Fruit fly (Drosophila melanogaster): ENCODE measurements around the gene pnr.

The pnr gene

dm6 chr3R:16038049-16038448 is 12.2 kb downstream of the pnr start:
- no peak for TF ChIP-seq noc (tag; optimal IDR thresholded peaks at IDR 0.05)

DNA sequence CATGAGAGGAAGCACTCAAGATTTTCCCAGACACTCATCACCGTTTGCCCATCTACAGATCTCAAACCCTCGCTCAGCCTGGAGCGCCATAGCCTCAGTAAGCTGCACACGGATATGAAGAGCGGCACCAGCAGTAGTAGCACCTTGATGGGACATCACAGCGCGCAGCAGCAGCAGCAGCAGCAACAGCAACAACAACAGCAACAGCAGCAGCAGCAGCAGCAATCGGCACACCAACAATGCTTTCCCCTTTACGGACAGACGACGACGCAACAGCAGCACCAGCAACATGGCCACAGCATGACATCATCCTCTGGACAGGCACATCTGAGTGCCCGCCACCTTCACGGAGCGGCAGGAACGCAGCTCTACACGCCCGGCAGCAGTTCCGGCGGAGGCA is 13.7 kb downstream of the pnr start:
- no peak for TF ChIP-seq noc (tag; optimal IDR thresholded peaks at IDR 0.05)

- no peak for TF ChIP-seq noc (tag; optimal IDR thresholded peaks at IDR 0.05)
Measured at dm6 chr3R:16040925-16041324, 15.0 kb downstream of the pnr start.

dm6 chr3R:16042137-16042899 is 16.4 kb downstream of the pnr start:
- TF ChIP-seq noc (tag; optimal IDR thresholded peaks at IDR 0.05), result no peak

DNA sequence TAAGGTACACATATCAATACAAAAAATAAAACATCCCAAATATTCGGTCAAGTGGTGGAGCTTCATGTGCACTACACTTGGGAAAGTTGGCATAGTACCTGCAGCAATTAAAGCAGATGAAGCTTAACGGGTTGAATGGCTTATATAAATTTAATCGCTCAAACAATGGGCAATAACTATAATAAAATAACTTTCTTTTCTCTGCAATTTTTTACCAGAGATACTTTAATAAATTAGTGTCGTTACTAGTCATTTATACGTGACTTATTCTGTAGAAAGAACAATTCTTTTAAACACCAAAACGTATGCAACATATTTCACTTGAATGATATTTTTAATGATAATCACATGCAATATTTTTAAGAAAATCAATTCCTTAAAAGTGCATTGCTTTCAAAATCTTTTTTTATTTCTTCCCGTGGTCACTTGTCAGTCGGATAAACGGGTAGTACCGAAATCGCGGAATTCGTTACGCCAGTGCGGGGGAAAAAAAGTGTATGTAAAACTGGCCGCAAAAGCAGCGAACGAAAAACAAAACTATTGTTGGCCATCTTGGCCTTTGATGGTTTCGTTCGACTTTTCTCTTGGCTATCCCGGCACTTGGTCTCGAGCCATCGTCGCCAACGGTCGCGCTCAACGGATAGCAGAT is 17.1 kb downstream of the pnr start, which contains the start of gene Jhbp4:
TSS of gene Jhbp4 (plus strand) at position 599 of the 649 bp plus-strand sequence.
- no peak for TF ChIP-seq noc (tag; optimal IDR thresholded peaks at IDR 0.05)

DNA sequence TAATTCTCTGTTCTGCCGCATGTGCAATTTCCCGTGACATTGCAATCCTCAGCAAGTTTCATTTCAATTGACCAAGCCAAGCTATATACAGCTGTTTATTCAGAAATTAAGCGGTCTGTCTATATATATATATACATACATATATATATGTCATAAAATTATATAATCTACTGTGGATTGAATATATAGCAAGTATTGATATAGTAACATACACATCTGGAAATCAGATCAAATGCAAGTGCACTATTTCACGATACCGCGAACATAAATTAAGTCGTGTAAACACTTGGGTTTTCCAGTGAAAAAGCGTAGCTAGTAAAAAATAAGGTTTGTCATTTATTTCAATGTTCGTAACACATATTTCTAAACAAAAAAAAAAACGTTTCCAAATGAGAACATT is 20.2 kb downstream of the pnr start, which contains the start of gene Jhbp5:
TSS of gene Jhbp5 (minus strand) at position 101 of the 400 bp plus-strand sequence.
- no peak for TF ChIP-seq noc (tag; optimal IDR thresholded peaks at IDR 0.05)

- TF ChIP-seq noc (tag; optimal IDR thresholded peaks at IDR 0.05), result peak; percentile 36
Measured at dm6 chr3R:16049369-16049768, 23.5 kb downstream of the pnr start, which contains the start of the genes IKKbeta and CG5013. Gene IKKbeta (minus strand): TSS chr3R:16049421. Gene CG5013 (plus strand): TSS chr3R:16049670.

dm6 chr3R:16050621-16051328 is 24.9 kb downstream of the pnr start, which contains the start of gene msps:
Gene msps (plus strand): TSS chr3R:16050801.
- TF ChIP-seq noc (tag; optimal IDR thresholded peaks at IDR 0.05), result no peak

dm6 chr3R:16051329-16051679 is 25.4 kb downstream of the pnr start:
- no peak for TF ChIP-seq noc (tag; optimal IDR thresholded peaks at IDR 0.05)

- TF ChIP-seq noc (tag; optimal IDR thresholded peaks at IDR 0.05), result no peak
Measured at dm6 chr3R:16067494-16067893, 41.6 kb downstream of the pnr start, which contains the start of gene CG10185. Gene CG10185 (minus strand): TSS chr3R:16067594.

dm6 chr3R:16069266-16069665 is 43.4 kb downstream of the pnr start:
- TF ChIP-seq noc (tag; optimal IDR thresholded peaks at IDR 0.05), result no peak

dm6 chr3R:16071689-16072580 is 46.1 kb downstream of the pnr start:
- TF ChIP-seq noc (tag; optimal IDR thresholded peaks at IDR 0.05), result no peak

dm6 chr3R:16072581-16072908 is 46.7 kb downstream of the pnr start:
- no peak for TF ChIP-seq noc (tag; optimal IDR thresholded peaks at IDR 0.05)

- no peak for TF ChIP-seq noc (tag; optimal IDR thresholded peaks at IDR 0.05)
Measured at dm6 chr3R:16074122-16074521, 48.2 kb downstream of the pnr start.

- no peak for TF ChIP-seq noc (tag; optimal IDR thresholded peaks at IDR 0.05)
Measured at dm6 chr3R:16078247-16078646, 52.4 kb downstream of the pnr start.

Measured in whole organism, larva.